Fruit fly (Drosophila melanogaster) whole organism, embryonic: ENCODE data around the gene gpp.

ENCODE experiments used
- BEAF-32 ChIP-seq: fragments of 200-800 bp; sonication (Bioruptor generic); optimal IDR thresholded peaks from 3 replicates; lab custom pipeline; 2017; ENCODE audit warnings: missing biosample characterization, missing genetic modification characterization, mild to moderate bottlenecking, moderate library complexity, missing genetic modification reagents
- CG10321 ChIP-seq: fragments of 200-800 bp; sonication (Bioruptor generic); IDR thresholded peaks from 2 replicates; pipeline ENCODE4 v1.3.6; 2022; ENCODE audit warnings: missing biosample characterization, missing genetic modification characterization
- CG12769 ChIP-seq: fragments of 200-800 bp; sonication (Bioruptor generic); optimal IDR thresholded peaks from 2 replicates; lab custom pipeline; 2019; ENCODE audit warnings: missing biosample characterization, mild to moderate bottlenecking, missing genetic modification characterization, moderate library complexity
- CG13287 ChIP-seq: fragments of 200-800 bp; sonication (Bioruptor generic); IDR thresholded peaks from 2 replicates; pipeline ENCODE4 v1.3.6; 2022; ENCODE audit warnings: missing biosample characterization, missing genetic modification characterization; ENCODE audit not compliant: partially characterized antibody
- CG14710 ChIP-seq: fragments of 200-800 bp; sonication (Bioruptor generic); optimal IDR thresholded peaks from 3 replicates; lab custom pipeline; 2019; ENCODE audit warnings: missing biosample characterization, mild to moderate bottlenecking, missing genetic modification characterization, moderate library complexity
- CG16815 ChIP-seq: fragments of 200-800 bp; sonication (Bioruptor generic); optimal IDR thresholded peaks from 3 replicates; lab custom pipeline; 2017; ENCODE audit warnings: missing biosample characterization, mild to moderate bottlenecking, missing genetic modification characterization
- CG2120 ChIP-seq: fragments of 200-800 bp; sonication (Bioruptor generic); optimal IDR thresholded peaks from 3 replicates; lab custom pipeline; 2016; ENCODE audit warnings: missing biosample characterization, missing genetic modification characterization
- CG2129 ChIP-seq: fragments of 200-800 bp; sonication (Bioruptor generic); IDR thresholded peaks from 2 replicates; pipeline ENCODE4 v1.3.6; 2022; ENCODE audit warnings: missing biosample characterization, missing genetic modification characterization; ENCODE audit not compliant: partially characterized antibody
- CG2199 ChIP-seq: fragments of 200-800 bp; sonication (Bioruptor generic); IDR thresholded peaks from 3 replicates; pipeline ENCODE4 v1.3.6; 2022; ENCODE audit warnings: missing biosample characterization, missing genetic modification characterization
- CG2678 ChIP-seq: fragments of 200-800 bp; sonication (Bioruptor generic); optimal IDR thresholded peaks from 3 replicates; lab custom pipeline; 2019; ENCODE audit warnings: missing biosample characterization, mild to moderate bottlenecking, missing genetic modification characterization, moderate library complexity
- CG3163 ChIP-seq: fragments of 200-800 bp; sonication (Bioruptor generic); optimal IDR thresholded peaks from 3 replicates; lab custom pipeline; 2016; ENCODE audit warnings: missing biosample characterization, missing genetic modification characterization
- CG3995 ChIP-seq: fragments of 200-800 bp; sonication (Bioruptor generic); optimal IDR thresholded peaks from 3 replicates; lab custom pipeline; 2016; ENCODE audit warnings: missing biosample characterization, missing genetic modification characterization
- CG6654 ChIP-seq: fragments of 200-800 bp; sonication (Bioruptor generic); optimal IDR thresholded peaks from 2 replicates; lab custom pipeline; 2017; ENCODE audit warnings: missing biosample characterization, mild to moderate bottlenecking, missing genetic modification characterization
- CG8388 ChIP-seq: fragments of 200-800 bp; sonication (Bioruptor generic); optimal IDR thresholded peaks from 2 replicates; lab custom pipeline; 2019; ENCODE audit warnings: missing biosample characterization, mild to moderate bottlenecking, missing genetic modification characterization, moderate library complexity
- CG9437 ChIP-seq: fragments of 200-800 bp; sonication (Bioruptor generic); optimal IDR thresholded peaks from 2 replicates; lab custom pipeline; 2018; ENCODE audit warnings: missing biosample characterization, mild to moderate bottlenecking, missing genetic modification characterization
- Doc3 ChIP-seq: fragments of 200-800 bp; sonication (Bioruptor generic); IDR thresholded peaks from 3 replicates; pipeline ENCODE4 v1.3.6; 2022; ENCODE audit warnings: missing biosample characterization, missing genetic modification characterization; ENCODE audit not compliant: partially characterized antibody
- E2f1 ChIP-seq: fragments of 200-800 bp; sonication (Bioruptor generic); IDR thresholded peaks from 2 replicates; pipeline ENCODE4 v1.3.6; 2022; ENCODE audit warnings: missing biosample characterization, missing genetic modification characterization
- Fer1 ChIP-seq: fragments of 200-800 bp; sonication (Bioruptor generic); optimal IDR thresholded peaks from 2 replicates; lab custom pipeline; 2017; ENCODE audit warnings: missing biosample characterization, mild to moderate bottlenecking, missing genetic modification characterization
- Fer2 ChIP-seq: fragments of 200-800 bp; sonication (Bioruptor generic); optimal IDR thresholded peaks from 2 replicates; lab custom pipeline; 2018; ENCODE audit warnings: missing biosample characterization, mild to moderate bottlenecking, missing genetic modification characterization, moderate library complexity
- HmgD ChIP-seq: fragments of 200-800 bp; sonication (Bioruptor generic); optimal IDR thresholded peaks from 3 replicates; lab custom pipeline; 2016; ENCODE audit warnings: missing biosample characterization, missing genetic modification characterization
- Hr51 ChIP-seq, 2 experiments: fragments of 200-800 bp; sonication (Bioruptor generic); optimal IDR thresholded peaks; 2 replicates in 1 of 2; 3 replicates in 1 of 2; lab custom pipeline; 2016 to 2018; ENCODE audit warnings: missing biosample characterization in 2 of 2, missing genetic modification characterization in 2 of 2, mild to moderate bottlenecking in 1 of 2, moderate library complexity in 1 of 2
- MBD-R2 ChIP-seq: fragments of 200-800 bp; sonication (Bioruptor generic); IDR thresholded peaks from 2 replicates; pipeline ENCODE4 v1.3.6; 2022; ENCODE audit warnings: missing biosample characterization, missing genetic modification characterization
- MTF-1 ChIP-seq: fragments of 200-800 bp; sonication (Bioruptor generic); optimal IDR thresholded peaks from 2 replicates; lab custom pipeline; 2018; ENCODE audit warnings: missing biosample characterization, mild to moderate bottlenecking, missing genetic modification characterization, borderline replicate concordance
- Med ChIP-seq: fragments of 200-800 bp; sonication (Bioruptor generic); peaks from one replicate; lab custom pipeline; 2016; ENCODE audit warnings: missing biosample characterization, missing genetic modification characterization, mild to moderate bottlenecking, inconsistent platforms, moderate library complexity
- Pdp1 ChIP-seq, 2 experiments: fragments of 200-800 bp; sonication (Bioruptor generic); optimal IDR thresholded peaks; 3 replicates each; lab custom pipeline; 2016; ENCODE audit warnings: missing biosample characterization in 2 of 2, missing genetic modification characterization in 2 of 2, mild to moderate bottlenecking in 1 of 2, moderate library complexity in 1 of 2
- Scr ChIP-seq: fragments of 200-800 bp; sonication (Bioruptor generic); IDR thresholded peaks from 2 replicates; pipeline ENCODE4 v1.3.6; 2022; ENCODE audit warnings: missing biosample characterization, missing genetic modification characterization; ENCODE audit not compliant: partially characterized antibody
- Trl ChIP-seq, 3 experiments: fragments of >200 bp in 2 of 3; fragments of 200-800 bp in 1 of 3; sonication (Bioruptor generic) in 1 of 3; optimal IDR thresholded peaks; 2 replicates in 1 of 3; 3 replicates in 2 of 3; lab custom pipeline; 2016 to 2017; ENCODE audit warnings: missing biosample characterization in 1 of 3, missing genetic modification characterization in 1 of 3
- abd-A ChIP-seq: fragments of 200-800 bp; sonication (Bioruptor generic); optimal IDR thresholded peaks from 3 replicates; lab custom pipeline; 2019; ENCODE audit warnings: missing biosample characterization, mild to moderate bottlenecking, missing genetic modification characterization, moderate library complexity
- ara ChIP-seq: fragments of 200-800 bp; sonication (Bioruptor generic); IDR thresholded peaks from 2 replicates; pipeline ENCODE4 v1.3.6; 2022; ENCODE audit warnings: missing biosample characterization, missing genetic modification characterization
- ato ChIP-seq: fragments of 200-800 bp; sonication (Bioruptor generic); IDR thresholded peaks from 2 replicates; pipeline ENCODE4 v1.3.6; 2022; ENCODE audit warnings: missing biosample characterization, missing genetic modification characterization; ENCODE audit not compliant: partially characterized antibody
- bbx ChIP-seq: fragments of 200-800 bp; sonication (Bioruptor generic); IDR thresholded peaks from 2 replicates; pipeline ENCODE4 v1.3.6; 2022; ENCODE audit warnings: missing biosample characterization, missing genetic modification characterization; ENCODE audit not compliant: partially characterized antibody
- bsh ChIP-seq, 2 experiments: fragments of 200-800 bp; sonication (Bioruptor generic); optimal IDR thresholded peaks; 2 replicates each; lab custom pipeline; 2017 to 2018; ENCODE audit warnings: mild to moderate bottlenecking in 2 of 2, missing biosample characterization in 2 of 2, missing genetic modification characterization in 2 of 2, moderate library complexity in 1 of 2
- caup ChIP-seq: fragments of 200-800 bp; sonication (Bioruptor generic); optimal IDR thresholded peaks from 3 replicates; lab custom pipeline; 2017; ENCODE audit warnings: missing biosample characterization, mild to moderate bottlenecking, missing genetic modification characterization, moderate library complexity; ENCODE audit not compliant: severe bottlenecking
- cg ChIP-seq: fragments of 200-800 bp; sonication (Bioruptor generic); optimal IDR thresholded peaks from 3 replicates; lab custom pipeline; 2019; ENCODE audit warnings: missing biosample characterization, mild to moderate bottlenecking, missing genetic modification characterization, moderate library complexity
- dmrt11E ChIP-seq: fragments of 200-800 bp; sonication (Bioruptor generic); optimal IDR thresholded peaks from 3 replicates; lab custom pipeline; 2018; ENCODE audit warnings: missing biosample characterization, mild to moderate bottlenecking, missing genetic modification characterization, moderate library complexity
- gem ChIP-seq: fragments of 200-800 bp; sonication (Bioruptor generic); optimal IDR thresholded peaks from 2 replicates; lab custom pipeline; 2019; ENCODE audit warnings: missing biosample characterization, mild to moderate bottlenecking, missing genetic modification characterization, moderate library complexity
- gfzf ChIP-seq: fragments of 200-800 bp; sonication (Bioruptor generic); optimal IDR thresholded peaks from 2 replicates; lab custom pipeline; 2016; ENCODE audit warnings: missing biosample characterization, mild to moderate bottlenecking, missing genetic modification characterization, moderate library complexity
- h ChIP-seq: fragments of >200 bp; optimal IDR thresholded peaks from 2 replicates; lab custom pipeline; 2017
- hbn ChIP-seq: fragments of 200-800 bp; sonication (Bioruptor generic); IDR thresholded peaks from 2 replicates; pipeline ENCODE4 v1.3.6; 2022; ENCODE audit warnings: missing biosample characterization, missing genetic modification characterization; ENCODE audit not compliant: partially characterized antibody
- mld ChIP-seq: fragments of 200-800 bp; sonication (Bioruptor generic); IDR thresholded peaks from 3 replicates; pipeline ENCODE4 v1.3.6; 2022; ENCODE audit warnings: missing biosample characterization, missing genetic modification characterization; ENCODE audit not compliant: partially characterized antibody
- nau ChIP-seq: fragments of 200-800 bp; sonication (Bioruptor generic); optimal IDR thresholded peaks from 3 replicates; lab custom pipeline; 2017; ENCODE audit warnings: missing biosample characterization, mild to moderate bottlenecking, missing genetic modification characterization, missing genetic modification reagents
- pho ChIP-seq: fragments of 200-800 bp; sonication (Bioruptor generic); optimal IDR thresholded peaks from 2 replicates; lab custom pipeline; 2016; ENCODE audit warnings: missing biosample characterization, missing genetic modification characterization
- row ChIP-seq: fragments of 200-800 bp; sonication (Bioruptor generic); IDR thresholded peaks from 3 replicates; pipeline ENCODE4 v1.3.6; 2022; ENCODE audit warnings: missing biosample characterization, missing genetic modification characterization
- sqz ChIP-seq: fragments of 200-800 bp; sonication (Bioruptor generic); optimal IDR thresholded peaks from 3 replicates; lab custom pipeline; 2018; ENCODE audit warnings: missing biosample characterization, mild to moderate bottlenecking, missing genetic modification characterization
- tgo ChIP-seq: fragments of 200-800 bp; sonication (Bioruptor generic); IDR thresholded peaks from 3 replicates; pipeline ENCODE4 v1.3.6; 2022; ENCODE audit warnings: missing biosample characterization, missing genetic modification characterization
- unc-4 ChIP-seq: fragments of 200-800 bp; sonication (Bioruptor generic); IDR thresholded peaks from 2 replicates; pipeline ENCODE4 v1.3.6; 2022; ENCODE audit warnings: missing biosample characterization, missing genetic modification characterization; ENCODE audit not compliant: partially characterized antibody
- vnd ChIP-seq: fragments of 200-800 bp; sonication (Bioruptor generic); IDR thresholded peaks from 3 replicates; pipeline ENCODE4 v1.3.6; 2022; ENCODE audit warnings: missing biosample characterization, missing genetic modification characterization; ENCODE audit not compliant: partially characterized antibody

gpp gene

dm6 chr3R:6460589-6461141, 54.0 kb downstream of the gpp start (continued):
- TF ChIP-seq vnd (GFP tag; lab: Robert Waterston, UW) (peak; percentile 35; the same call in 1 of the 3 replicates), CG8388 (peak; percentile 96), unc-4 (GFP tag; lab: Robert Waterston, UW) (peak; percentile 65), hbn (GFP tag; lab: Robert Waterston, UW) (peak; percentile 65), CG2199 (GFP tag; lab: Robert Waterston, UW) (0 out of 3 replicates have a peak, but pooled peaks have one; percentile 26), bsh (GFP tag; optimal IDR thresholded peaks at IDR 0.05; lab: Kevin White, UChicago) (peak in 1 of 2 experiments; percentile 4), bbx (GFP tag; lab: Robert Waterston, UW) (peak; percentile 39; the same call in 1 of the 2 replicates), BEAF-32 (GFP tag; lab: Kevin White, UChicago) (peak; percentile 56), ato (0 out of 2 replicates have a peak, but pooled peaks have one; percentile 17), CG3163 (peak; percentile 66), caup (GFP tag; lab: Kevin White, UChicago) (no peak), CG14710 (tag; lab: Kevin White, UChicago) (no peak), ara (no peak), Trl (optimal IDR thresholded peaks at IDR 0.05; lab: Kevin White, UChicago) (peak; percentile 24 to 43), Trl (GFP tag; optimal IDR thresholded peaks at IDR 0.05; lab: Kevin White, UChicago) (no peak), h (lab: Kevin White, UChicago) (no peak), Scr (peak; percentile 60), CG2129 (GFP tag; lab: Robert Waterston, UW) (peak; percentile 61), CG13287 (GFP tag; lab: Robert Waterston, UW) (peak; percentile 81), cg (GFP tag; lab: Kevin White, UChicago) (peak; percentile 42), Doc3 (peak; percentile 75), Pdp1 (GFP tag; optimal IDR thresholded peaks at IDR 0.05; lab: Kevin White, UChicago) (peak in 1 of 2 experiments; percentile 65), tgo (GFP tag; lab: Robert Waterston, UW) (no peak), CG3995 (GFP tag; lab: Kevin White, UChicago) (no peak)

dm6 chr3R:6462978-6463377, 56.3 kb downstream of the gpp start:
- TF ChIP-seq CG9437 (no peak), sqz (no peak), nau (GFP tag; lab: Kevin White, UChicago) (no peak), CG8388 (no peak), HmgD (GFP tag; lab: Kevin White, UChicago) (no peak), Med (no peak), pho (GFP tag; lab: Kevin White, UChicago) (no peak), gfzf (GFP tag; lab: Kevin White, UChicago) (no peak), MTF-1 (GFP tag; lab: Kevin White, UChicago) (no peak), Fer2 (tag; lab: Kevin White, UChicago) (no peak), ato (no peak), Hr51 (GFP tag; optimal IDR thresholded peaks at IDR 0.05; lab: Kevin White, UChicago) (no peak), MBD-R2 (no peak), E2f1 (GFP tag; lab: Robert Waterston, UW) (no peak), Fer1 (GFP tag; lab: Kevin White, UChicago) (peak; percentile 49), bbx (GFP tag; lab: Robert Waterston, UW) (no peak), CG12769 (tag; lab: Kevin White, UChicago) (no peak), mld (GFP tag; lab: Robert Waterston, UW) (no peak), CG16815 (GFP tag; lab: Kevin White, UChicago) (no peak), gem (tag; lab: Kevin White, UChicago) (peak; percentile 19), CG2678 (tag; lab: Kevin White, UChicago) (peak; percentile 7), CG6654 (GFP tag; lab: Kevin White, UChicago) (no peak), abd-A (tag; lab: Kevin White, UChicago) (no peak), CG2120 (GFP tag; lab: Kevin White, UChicago) (peak; percentile 54), dmrt11E (tag; lab: Kevin White, UChicago) (no peak), row (GFP tag; lab: Robert Waterston, UW) (peak; percentile 40; the same call in 2 of the 3 replicates), CG10321 (no peak)
